Fruit fly (Drosophila melanogaster) whole organism, adult: ENCODE measurements around the gene CG7044.
A peak's percentile ranks its signal among the peaks of the same experiment; 100 is the strongest.

Experiments
- Mnt ChIP-seq: fragments of 200-800 bp; sonication (Bioruptor generic); optimal IDR thresholded peaks from 2 replicates; lab custom pipeline; 2016; ENCODE audit warnings: missing biosample characterization, mild to moderate bottlenecking, missing genetic modification characterization
- cic ChIP-seq: fragments of 200-800 bp; sonication (Bioruptor generic); optimal IDR thresholded peaks from 2 replicates; lab custom pipeline; 2017; ENCODE audit warnings: missing biosample characterization, mild to moderate bottlenecking, missing genetic modification characterization, moderate library complexity
- kay ChIP-seq: fragments of 200-800 bp; sonication (Bioruptor generic); peaks from one replicate; lab custom pipeline; 2016; ENCODE audit warnings: missing biosample characterization, missing genetic modification characterization, borderline replicate concordance

DNA sequence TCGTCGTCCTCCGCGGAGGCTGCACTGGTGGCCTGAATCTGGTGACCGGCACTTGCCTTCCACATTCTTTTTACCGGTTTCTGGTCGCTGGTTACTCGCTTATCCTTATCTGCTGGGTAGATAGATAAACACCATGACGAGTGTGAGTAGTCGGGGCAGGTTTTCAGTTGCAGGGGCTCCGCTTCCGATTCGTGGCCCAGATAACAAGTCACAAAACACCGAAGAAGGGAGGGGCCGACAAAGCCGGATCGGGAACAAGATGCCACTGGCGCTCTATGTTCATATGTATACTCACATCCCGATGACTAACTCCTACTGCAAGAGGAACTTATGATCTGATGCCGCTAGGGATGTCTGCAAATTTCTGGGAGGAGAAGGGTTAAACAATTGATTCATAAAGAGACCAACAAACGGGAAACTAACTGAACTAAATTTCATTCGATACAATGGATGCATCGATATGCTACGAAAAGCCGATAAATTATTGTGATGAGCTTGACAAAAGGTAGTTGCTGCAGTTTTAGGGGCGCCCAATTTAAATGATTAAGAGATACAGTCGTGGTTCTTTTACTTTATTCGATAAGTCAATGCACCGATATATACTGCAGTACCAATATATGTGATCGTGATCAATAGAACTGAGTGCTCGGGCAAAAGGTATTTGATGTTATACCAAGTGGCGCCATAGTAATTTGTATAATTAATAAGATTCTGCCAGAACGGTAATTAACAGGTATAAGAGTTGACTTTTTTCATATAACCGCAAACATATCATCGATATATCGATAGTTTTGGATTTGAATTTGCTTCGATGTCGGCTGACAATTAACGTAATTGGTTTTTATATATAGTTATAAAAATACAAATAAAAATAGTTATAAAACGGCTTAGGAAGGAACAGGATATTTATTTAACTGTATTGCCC, 37.3 kb downstream of the CG7044 start, which contains the start of gene Cortactin:
- TF ChIP-seq cic (GFP tag; lab: Kevin White, UChicago) (peak; percentile 3), kay (GFP tag; lab: Kevin White, UChicago) (peak; percentile 73), Mnt (GFP tag; lab: Kevin White, UChicago) (no peak)
